Fruit fly (Drosophila melanogaster): Measurements from ENCODE around the gene CG31268.
A peak's percentile ranks its signal among the peaks of the same experiment; 100 is the strongest.

Gene CG31268

dm6 chr3R:17056905-17057251, 25.3 kb downstream of the CG31268 start (continued):
- TF ChIP-seq Met (GFP tag; optimal IDR thresholded peaks at IDR 0.05): peak; percentile 46
- TF ChIP-seq Eip75B (GFP tag; optimal IDR thresholded peaks at IDR 0.05): peak; percentile 21
- TF ChIP-seq pdm3 (GFP tag; optimal IDR thresholded peaks at IDR 0.05): peak; percentile 52

dm6 chr3R:17059100-17059810, 27.7 kb downstream of the CG31268 start:
- TF ChIP-seq CG8119 (GFP tag; IDR thresholded peaks at IDR 0.05) (peak; percentile 91), Lpt (GFP tag; optimal IDR thresholded peaks at IDR 0.05) (peak; percentile 80), Hr4 (GFP tag; optimal IDR thresholded peaks at IDR 0.05) (peak; percentile 93), CG9139 (GFP tag; optimal IDR thresholded peaks at IDR 0.05) (no peak), CG34406 (GFP tag; optimal IDR thresholded peaks at IDR 0.05) (peak; percentile 85), Hr39 (GFP tag; optimal IDR thresholded peaks at IDR 0.05) (peak; percentile 86), Gug (GFP tag; IDR thresholded peaks at IDR 0.05) (peak; percentile 52), CG6792 (GFP tag; optimal IDR thresholded peaks at IDR 0.05) (peak; percentile 88), CG1621 (tag; optimal IDR thresholded peaks at IDR 0.05) (peak; percentile 78), OdsH (GFP tag; optimal IDR thresholded peaks at IDR 0.05) (peak; percentile 91), Smox (GFP tag; optimal IDR thresholded peaks at IDR 0.05) (peak; percentile 74), salr (GFP tag; optimal IDR thresholded peaks at IDR 0.05) (peak; percentile 74 to 95), spab (GFP tag; optimal IDR thresholded peaks at IDR 0.05) (peak; percentile 87), ss (GFP tag; optimal IDR thresholded peaks at IDR 0.05) (peak; percentile 73 to 79), vri (GFP tag; optimal IDR thresholded peaks at IDR 0.05) (peak; percentile 72), CG31627 (GFP tag; optimal IDR thresholded peaks at IDR 0.05) (peak; percentile 87), acj6 (GFP tag; optimal IDR thresholded peaks at IDR 0.05) (peak; percentile 87), CG8632 (GFP tag; optimal IDR thresholded peaks at IDR 0.05) (peak; percentile 89), Ets21C (GFP tag; optimal IDR thresholded peaks at IDR 0.05) (peak; percentile 77), svp (GFP tag) (peak; percentile 95), pdm3 (GFP tag; optimal IDR thresholded peaks at IDR 0.05) (peak; percentile 90), net (GFP tag; optimal IDR thresholded peaks at IDR 0.05) (peak; percentile 81), CG6854 (GFP tag; optimal IDR thresholded peaks at IDR 0.05) (peak; percentile 25), CG3919 (GFP tag; optimal IDR thresholded peaks at IDR 0.05) (peak; percentile 88), CG11294 (GFP tag; IDR thresholded peaks at IDR 0.05) (peak; percentile 41), esn (GFP tag; optimal IDR thresholded peaks at IDR 0.05) (peak; percentile 82), CG11762 (GFP tag; optimal IDR thresholded peaks at IDR 0.05; ENCODE audit: insufficient read depth) (peak; percentile 83), Blimp-1 (GFP tag; optimal IDR thresholded peaks at IDR 0.05) (peak; percentile 31), Eip75B (GFP tag; optimal IDR thresholded peaks at IDR 0.05) (peak; percentile 85), Ets96B (tag; optimal IDR thresholded peaks at IDR 0.05) (peak; percentile 83), CG4318 (GFP tag; optimal IDR thresholded peaks at IDR 0.05) (peak; percentile 94), CG32006 (GFP tag; optimal IDR thresholded peaks at IDR 0.05) (peak; percentile 98), CG11902 (GFP tag; optimal IDR thresholded peaks at IDR 0.05) (peak; percentile 80), CG3032 (tag; optimal IDR thresholded peaks at IDR 0.05) (peak; percentile 82), Met (GFP tag; optimal IDR thresholded peaks at IDR 0.05) (peak; percentile 67), Sox102F (GFP tag; optimal IDR thresholded peaks at IDR 0.05) (peak; percentile 71), lz (GFP tag; optimal IDR thresholded peaks at IDR 0.05) (peak; percentile 78), fkh (GFP tag; optimal IDR thresholded peaks at IDR 0.05) (peak; percentile 32), achi (GFP tag; optimal IDR thresholded peaks at IDR 0.05) (peak; percentile 88), Hr38 (GFP tag; optimal IDR thresholded peaks at IDR 0.05) (no peak), CG6276 (GFP tag; optimal IDR thresholded peaks at IDR 0.05) (peak; percentile 89), CG10669 (GFP tag; optimal IDR thresholded peaks at IDR 0.05) (peak; percentile 86), dac (GFP tag; optimal IDR thresholded peaks at IDR 0.05) (peak; percentile 90), fd85E (GFP tag; optimal IDR thresholded peaks at IDR 0.05) (peak; percentile 26), fd59A (GFP tag; optimal IDR thresholded peaks at IDR 0.05) (peak; percentile 88), CG10631 (GFP tag; optimal IDR thresholded peaks at IDR 0.05) (peak; percentile 90), Eip93F (GFP tag; optimal IDR thresholded peaks at IDR 0.05) (no peak), CG15336 (GFP tag; IDR thresholded peaks at IDR 0.05) (peak; percentile 81)

Data from whole organism, prepupa.